Fruit fly (Drosophila melanogaster) whole organism, embryonic: Measurements from ENCODE around the gene RtcB.

Experiments used
- CG10543 ChIP-seq: fragments of 200-800 bp; sonication (Bioruptor generic); optimal IDR thresholded peaks from 3 replicates; lab custom pipeline; 2017; ENCODE audit warnings: missing biosample characterization, mild to moderate bottlenecking, missing genetic modification characterization, moderate library complexity
- CG11504 ChIP-seq: fragments of 200-800 bp; sonication (Bioruptor generic); optimal IDR thresholded peaks from 3 replicates; lab custom pipeline; 2019; ENCODE audit warnings: missing biosample characterization, mild to moderate bottlenecking, missing genetic modification characterization, moderate library complexity
- CG12769 ChIP-seq: fragments of 200-800 bp; sonication (Bioruptor generic); optimal IDR thresholded peaks from 2 replicates; lab custom pipeline; 2019; ENCODE audit warnings: missing biosample characterization, mild to moderate bottlenecking, missing genetic modification characterization, moderate library complexity
- CG12942 ChIP-seq: fragments of 200-800 bp; sonication (Bioruptor generic); optimal IDR thresholded peaks from 3 replicates; lab custom pipeline; 2016; ENCODE audit warnings: missing biosample characterization, missing genetic modification characterization
- CG13123 ChIP-seq: fragments of 200-800 bp; sonication (Bioruptor generic); optimal IDR thresholded peaks from 2 replicates; lab custom pipeline; 2016; ENCODE audit warnings: missing biosample characterization, missing genetic modification characterization
- CG2202 ChIP-seq: fragments of 200-800 bp; sonication (Bioruptor generic); optimal IDR thresholded peaks from 2 replicates; lab custom pipeline; 2018; ENCODE audit warnings: missing biosample characterization, mild to moderate bottlenecking, missing genetic modification characterization
- CG6791 ChIP-seq: fragments of 200-800 bp; sonication (Bioruptor generic); IDR thresholded peaks from 3 replicates; pipeline ENCODE4 v1.3.6; 2022; ENCODE audit warnings: missing biosample characterization, missing genetic modification characterization; ENCODE audit not compliant: partially characterized antibody
- Eip74EF ChIP-seq, 2 experiments: fragments of 200-800 bp in 1 of 2; fragments of >200 bp in 1 of 2; sonication (Bioruptor generic) in 1 of 2; optimal IDR thresholded peaks; 2 replicates each; lab custom pipeline; 2017 to 2019; ENCODE audit warnings: missing biosample characterization in 2 of 2, missing genetic modification characterization in 2 of 2, mild to moderate bottlenecking in 1 of 2, moderate library complexity in 1 of 2
- Ets65A ChIP-seq: fragments of 200-800 bp; sonication (Bioruptor generic); peaks from one replicate; lab custom pipeline; 2016; ENCODE audit warnings: missing biosample characterization, missing genetic modification characterization
- Fer3 ChIP-seq: fragments of 200-800 bp; sonication (Bioruptor generic); optimal IDR thresholded peaks from 2 replicates; lab custom pipeline; 2018; ENCODE audit warnings: missing biosample characterization, mild to moderate bottlenecking, missing genetic modification characterization, moderate library complexity
- Hr78 ChIP-seq, 2 experiments: fragments of 200-800 bp in 1 of 2; fragments of >200 bp in 1 of 2; sonication (Bioruptor generic) in 1 of 2; optimal IDR thresholded peaks; 2 replicates each; lab custom pipeline; 2017 to 2019; ENCODE audit warnings: missing biosample characterization in 2 of 2, missing genetic modification characterization in 2 of 2, mild to moderate bottlenecking in 1 of 2, moderate library complexity in 1 of 2
- MTF-1 ChIP-seq: fragments of 200-800 bp; sonication (Bioruptor generic); optimal IDR thresholded peaks from 2 replicates; lab custom pipeline; 2018; ENCODE audit warnings: missing biosample characterization, mild to moderate bottlenecking, missing genetic modification characterization, borderline replicate concordance
- Max ChIP-seq: fragments of 200-800 bp; sonication (Bioruptor generic); optimal IDR thresholded peaks from 2 replicates; lab custom pipeline; 2016; ENCODE audit warnings: missing biosample characterization, mild to moderate bottlenecking, missing genetic modification characterization
- NfI ChIP-seq: fragments of 200-800 bp; sonication (Bioruptor generic); optimal IDR thresholded peaks from 3 replicates; lab custom pipeline; 2018; ENCODE audit warnings: missing biosample characterization, mild to moderate bottlenecking, missing genetic modification characterization, moderate library complexity
- Ptx1 ChIP-seq: fragments of 200-800 bp; sonication (Bioruptor generic); IDR thresholded peaks from 2 replicates; pipeline ENCODE4 v1.3.6; 2022; ENCODE audit warnings: missing biosample characterization, missing genetic modification characterization
- Rfx ChIP-seq: fragments of 200-800 bp; sonication (Bioruptor generic); IDR thresholded peaks from 2 replicates; pipeline ENCODE4 v1.3.6; 2022; ENCODE audit warnings: missing biosample characterization, missing genetic modification characterization
- Taf1 ChIP-seq: fragments of 200-800 bp; sonication (Bioruptor generic); IDR thresholded peaks from 2 replicates; pipeline ENCODE4 v1.3.6; 2022; ENCODE audit warnings: missing biosample characterization, missing genetic modification characterization
- Trl ChIP-seq, 3 experiments: fragments of >200 bp in 2 of 3; fragments of 200-800 bp in 1 of 3; sonication (Bioruptor generic) in 1 of 3; optimal IDR thresholded peaks; 2 replicates in 1 of 3; 3 replicates in 2 of 3; lab custom pipeline; 2016 to 2017; ENCODE audit warnings: missing biosample characterization in 1 of 3, missing genetic modification characterization in 1 of 3
- Usf ChIP-seq: fragments of 200-800 bp; sonication (Bioruptor generic); optimal IDR thresholded peaks from 2 replicates; lab custom pipeline; 2017; ENCODE audit warnings: missing genotype, missing biosample characterization, missing genetic modification characterization
- ase ChIP-seq: fragments of 200-800 bp; sonication (Bioruptor generic); IDR thresholded peaks from 3 replicates; pipeline ENCODE4 v1.3.6; 2022; ENCODE audit warnings: missing biosample characterization, missing genetic modification characterization
- bab2 ChIP-seq: fragments of 200-800 bp; sonication (Bioruptor generic); optimal IDR thresholded peaks from 2 replicates; lab custom pipeline; 2016; ENCODE audit warnings: missing biosample characterization, missing genetic modification characterization
- bsh ChIP-seq, 2 experiments: fragments of 200-800 bp; sonication (Bioruptor generic); optimal IDR thresholded peaks; 2 replicates each; lab custom pipeline; 2017 to 2018; ENCODE audit warnings: mild to moderate bottlenecking in 2 of 2, missing biosample characterization in 2 of 2, missing genetic modification characterization in 2 of 2, moderate library complexity in 1 of 2
- chinmo ChIP-seq: fragments of 200-800 bp; sonication (Bioruptor generic); IDR thresholded peaks from 4 replicates; pipeline ENCODE4 v1.3.6; 2022; ENCODE audit warnings: missing biosample characterization, missing genetic modification characterization; ENCODE audit not compliant: partially characterized antibody
- ci ChIP-seq: fragments of 200-800 bp; sonication (Bioruptor generic); IDR thresholded peaks from 3 replicates; pipeline ENCODE4 v1.3.6; 2022; ENCODE audit warnings: missing biosample characterization, missing genetic modification characterization
- cwo ChIP-seq: fragments of 200-800 bp; sonication (Bioruptor generic); optimal IDR thresholded peaks from 3 replicates; lab custom pipeline; 2017; ENCODE audit warnings: missing biosample characterization, missing genetic modification characterization, mild to moderate bottlenecking, moderate library complexity, missing genetic modification reagents
- danr ChIP-seq: fragments of 200-800 bp; sonication (Bioruptor generic); IDR thresholded peaks from 2 replicates; pipeline ENCODE4 v1.3.6; 2022; ENCODE audit warnings: missing biosample characterization, missing genetic modification characterization
- ems ChIP-seq: fragments of 200-800 bp; sonication (Bioruptor generic); optimal IDR thresholded peaks from 3 replicates; lab custom pipeline; 2016; ENCODE audit warnings: missing biosample characterization, missing genetic modification characterization
- exex ChIP-seq: fragments of 200-800 bp; sonication (Bioruptor generic); optimal IDR thresholded peaks from 4 replicates; lab custom pipeline; 2018; ENCODE audit warnings: missing biosample characterization, mild to moderate bottlenecking, missing genetic modification characterization, moderate library complexity
- ftz-f1 ChIP-seq: fragments of 200-800 bp; sonication (Bioruptor generic); optimal IDR thresholded peaks from 2 replicates; lab custom pipeline; 2016; ENCODE audit warnings: missing biosample characterization, missing genetic modification characterization
- gfzf ChIP-seq: fragments of 200-800 bp; sonication (Bioruptor generic); optimal IDR thresholded peaks from 2 replicates; lab custom pipeline; 2016; ENCODE audit warnings: missing biosample characterization, mild to moderate bottlenecking, missing genetic modification characterization, moderate library complexity
- hb ChIP-seq: fragments of 200-800 bp; sonication (Bioruptor generic); IDR thresholded peaks from 3 replicates; pipeline ENCODE4 v1.3.6; 2022; ENCODE audit warnings: missing biosample characterization, missing genetic modification characterization; ENCODE audit not compliant: partially characterized antibody
- ind ChIP-seq: fragments of 200-800 bp; sonication (Bioruptor generic); optimal IDR thresholded peaks from 3 replicates; lab custom pipeline; 2016; ENCODE audit warnings: missing biosample characterization, missing genetic modification characterization
- jigr1 ChIP-seq: fragments of 200-800 bp; sonication (Bioruptor generic); IDR thresholded peaks from 3 replicates; pipeline ENCODE4 v1.3.6; 2022; ENCODE audit warnings: missing biosample characterization, missing genetic modification characterization
- jumu ChIP-seq: fragments of 200-800 bp; sonication (Bioruptor generic); optimal IDR thresholded peaks from 3 replicates; lab custom pipeline; 2016; ENCODE audit warnings: missing biosample characterization, missing genetic modification characterization
- p53 ChIP-seq: fragments of 200-800 bp; sonication (Bioruptor generic); optimal IDR thresholded peaks from 2 replicates; lab custom pipeline; 2016; ENCODE audit warnings: missing biosample characterization, missing genetic modification characterization
- sc ChIP-seq, 3 experiments: fragments of >200 bp in 2 of 3; fragments of 200-800 bp in 1 of 3; sonication (Bioruptor generic) in 1 of 3; optimal IDR thresholded peaks; 2 replicates in 2 of 3; 3 replicates in 1 of 3; lab custom pipeline; 2017; ENCODE audit warnings: mild to moderate bottlenecking in 1 of 3, missing biosample characterization in 1 of 3, missing genetic modification characterization in 1 of 3, missing genetic modification reagents in 1 of 3
- schlank ChIP-seq: fragments of 200-800 bp; sonication (Bioruptor generic); optimal IDR thresholded peaks from 2 replicates; lab custom pipeline; 2018; ENCODE audit warnings: missing biosample characterization, mild to moderate bottlenecking, missing genetic modification characterization
- scrt ChIP-seq: fragments of 200-800 bp; sonication (Bioruptor generic); optimal IDR thresholded peaks from 2 replicates; lab custom pipeline; 2018; ENCODE audit warnings: missing biosample characterization, mild to moderate bottlenecking, missing genetic modification characterization, moderate library complexity
- sens ChIP-seq: fragments of 200-800 bp; sonication (Bioruptor generic); peaks from one replicate; lab custom pipeline; 2016; ENCODE audit warnings: missing biosample characterization, missing genetic modification characterization
- sens-2 ChIP-seq: fragments of 200-800 bp; sonication (Bioruptor generic); IDR thresholded peaks from 2 replicates; pipeline ENCODE4 v1.3.6; 2022; ENCODE audit warnings: missing biosample characterization, missing genetic modification characterization
- sr ChIP-seq: fragments of 200-800 bp; sonication (Bioruptor generic); IDR thresholded peaks from 3 replicates; pipeline ENCODE4 v1.3.6; 2022; ENCODE audit warnings: missing biosample characterization, missing genetic modification characterization
- ttk ChIP-seq: fragments of 200-800 bp; sonication (Bioruptor generic); IDR thresholded peaks from 2 replicates; pipeline ENCODE4 v2.1.2; 2022; ENCODE audit warnings: missing biosample characterization, missing genetic modification characterization
- zf30C ChIP-seq: fragments of 200-800 bp; sonication (Bioruptor generic); optimal IDR thresholded peaks from 3 replicates; lab custom pipeline; 2018; ENCODE audit warnings: missing biosample characterization, mild to moderate bottlenecking, missing genetic modification characterization

Gene RtcB

dm6 chr2L:19398317-19399234 is 31.9 kb upstream of the RtcB start, which contains the start of gene CG17544 (continued):
- TF ChIP-seq ind (GFP tag; lab: Kevin White, UChicago) (peak; percentile 74), scrt (peak; percentile 88), CG2202 (tag; lab: Kevin White, UChicago) (peak; percentile 42), p53 (GFP tag; lab: Kevin White, UChicago) (no peak), Eip74EF (GFP tag; optimal IDR thresholded peaks at IDR 0.05; lab: Kevin White, UChicago) (peak in 1 of 2 experiments; percentile 22), Fer3 (tag; lab: Kevin White, UChicago) (peak; percentile 68)
- TF ChIP-seq, all 482 proteins: peak for 310

- TF ChIP-seq CG12769 (tag; lab: Kevin White, UChicago), result peak; percentile 59
- TF ChIP-seq cwo, result peak; percentile 68
- peak; percentile 24 for TF ChIP-seq CG10543 (GFP tag; lab: Kevin White, UChicago)
- TF ChIP-seq Taf1 (GFP tag; lab: Robert Waterston, UW), result no peak
- 0 out of 3 replicates have a peak, but pooled peaks have one; percentile 22 for TF ChIP-seq CG6791 (GFP tag; lab: Robert Waterston, UW)
- peak; percentile 39 for TF ChIP-seq MTF-1 (GFP tag; lab: Kevin White, UChicago)
- TF ChIP-seq CG13123 (GFP tag; lab: Kevin White, UChicago), result no peak
- no peak for TF ChIP-seq Trl (optimal IDR thresholded peaks at IDR 0.05; lab: Kevin White, UChicago)
- no peak for TF ChIP-seq Trl (GFP tag; optimal IDR thresholded peaks at IDR 0.05; lab: Kevin White, UChicago)
- peak; percentile 22 for TF ChIP-seq NfI (GFP tag; lab: Kevin White, UChicago)
Observed at dm6 chr2L:19401914-19402313, 28.5 kb upstream of the RtcB start.

dm6 chr2L:19402667-19403066 is 27.8 kb upstream of the RtcB start:
- TF ChIP-seq bab2 (GFP tag; lab: Kevin White, UChicago), result no peak
- no peak for TF ChIP-seq ems (GFP tag; lab: Kevin White, UChicago)
- no peak for TF ChIP-seq sens (GFP tag; lab: Kevin White, UChicago)
- no peak for TF ChIP-seq Ptx1
- TF ChIP-seq ttk (GFP tag; lab: Robert Waterston, UW), result no peak
- TF ChIP-seq CG12769 (tag; lab: Kevin White, UChicago), result peak; percentile 7
- no peak for TF ChIP-seq jigr1 (GFP tag; lab: Robert Waterston, UW)
- 0 out of 2 replicates have a peak, but pooled peaks have one; percentile 5 for TF ChIP-seq Rfx
- TF ChIP-seq sr, result peak; percentile 55; the same call in 1 of the 3 replicates
- peak; percentile 78 for TF ChIP-seq ftz-f1 (GFP tag; lab: Kevin White, UChicago)
- no peak for TF ChIP-seq schlank (tag; lab: Kevin White, UChicago)
- 0 out of 3 replicates have a peak, but pooled peaks have one; percentile 13 for TF ChIP-seq ci (GFP tag; lab: Robert Waterston, UW)
- TF ChIP-seq Hr78 (GFP tag; optimal IDR thresholded peaks at IDR 0.05; lab: Kevin White, UChicago), result peak in 1 of 2 experiments; percentile 54
- 0 out of 4 replicates have a peak, but pooled peaks have one; percentile 29 for TF ChIP-seq chinmo
- TF ChIP-seq CG12942, result no peak

- TF ChIP-seq CG11504 (tag; lab: Kevin White, UChicago), result peak; percentile 52
- no peak for TF ChIP-seq Max (GFP tag; lab: Kevin White, UChicago)
- 0 out of 3 replicates have a peak, but pooled peaks have one; percentile 32 for TF ChIP-seq hb (GFP tag; lab: Robert Waterston, UW)
- TF ChIP-seq danr, result no peak
- TF ChIP-seq zf30C (GFP tag; lab: Kevin White, UChicago), result no peak
- no peak for TF ChIP-seq sc (optimal IDR thresholded peaks at IDR 0.05; lab: Kevin White, UChicago)
- no peak for TF ChIP-seq sc (GFP tag; optimal IDR thresholded peaks at IDR 0.05; lab: Kevin White, UChicago)
- TF ChIP-seq jumu (GFP tag; lab: Kevin White, UChicago), result no peak
- TF ChIP-seq Ets65A (GFP tag; lab: Kevin White, UChicago), result peak; percentile 23
- TF ChIP-seq gfzf (GFP tag; lab: Kevin White, UChicago), result no peak
- peak; percentile 74; the same call in 2 of the 3 replicates for TF ChIP-seq sr
- no peak for TF ChIP-seq bsh (GFP tag; optimal IDR thresholded peaks at IDR 0.05; lab: Kevin White, UChicago)
- no peak for TF ChIP-seq Usf
- TF ChIP-seq exex (tag; lab: Kevin White, UChicago), result no peak
- TF ChIP-seq sens-2 (GFP tag; lab: Robert Waterston, UW), result no peak
- no peak for TF ChIP-seq ase (GFP tag; lab: Robert Waterston, UW)
Observed at dm6 chr2L:19403398-19403797, 27.0 kb upstream of the RtcB start.
